Worm (Caenorhabditis elegans) whole organism, L2 larva: ENCODE data around the gene ced-9.

Experiments
- C34F6.9 ChIP-seq: fragments of 150-350 bp; optimal IDR thresholded peaks from 2 replicates; lab custom pipeline; 2014; ENCODE audit warnings: missing biosample characterization, missing genetic modification characterization
- F13H6.1 ChIP-seq: sonication (generic microtip); optimal IDR thresholded peaks from 2 replicates; lab custom pipeline; 2016; ENCODE audit warnings: missing genetic modification characterization, missing compliant biosample characterization
- R02D3.7 ChIP-seq: fragments of 150-350 bp; optimal IDR thresholded peaks from 2 replicates; lab custom pipeline; 2014; ENCODE audit warnings: missing biosample characterization, missing genetic modification characterization
- Y55F3AM.14 ChIP-seq: fragments of 200-800 bp; sonication (Bioruptor generic); optimal IDR thresholded peaks from 2 replicates; lab custom pipeline; 2018; ENCODE audit warnings: mild to moderate bottlenecking, missing genetic modification characterization, missing compliant biosample characterization
- ZK546.5 ChIP-seq: sonication (generic microtip); optimal IDR thresholded peaks from 2 replicates; lab custom pipeline; 2017; ENCODE audit warnings: missing biosample characterization, missing genetic modification characterization
- alr-1 ChIP-seq: fragments of 150-350 bp; optimal IDR thresholded peaks from 2 replicates; lab custom pipeline; 2014; ENCODE audit warnings: missing biosample characterization, missing genetic modification characterization
- aly-2 ChIP-seq: fragments of 150-350 bp; optimal IDR thresholded peaks from 2 replicates; lab custom pipeline; 2014; ENCODE audit warnings: missing biosample characterization, missing genetic modification characterization
- ama-1 ChIP-seq: fragments of 150-350 bp; optimal IDR thresholded peaks from 2 replicates; lab custom pipeline; 2018; ENCODE audit warnings: inconsistent platforms
- blmp-1 ChIP-seq: sonication (generic microtip); optimal IDR thresholded peaks from 2 replicates; lab custom pipeline; 2017; ENCODE audit warnings: missing genetic modification characterization, mild to moderate bottlenecking, missing compliant biosample characterization, antibody characterized with exemption, moderate library complexity; ENCODE audit not compliant: insufficient read depth
- ceh-16 ChIP-seq: fragments of 150-350 bp; optimal IDR thresholded peaks from 2 replicates; lab custom pipeline; 2014; ENCODE audit warnings: missing biosample characterization, missing genetic modification characterization
- ceh-82 ChIP-seq: fragments of 150-350 bp; optimal IDR thresholded peaks from 2 replicates; lab custom pipeline; 2014; ENCODE audit warnings: missing biosample characterization, missing genetic modification characterization
- crh-2 ChIP-seq: sonication (generic microtip); optimal IDR thresholded peaks from 2 replicates; lab custom pipeline; 2017; ENCODE audit warnings: missing biosample characterization, missing genetic modification characterization
- dmd-4 ChIP-seq: sonication (generic microtip); optimal IDR thresholded peaks from 2 replicates; lab custom pipeline; 2017; ENCODE audit warnings: missing biosample characterization, missing genetic modification characterization
- egl-27 ChIP-seq: sonication (generic microtip); optimal IDR thresholded peaks from 3 replicates; lab custom pipeline; 2017; ENCODE audit warnings: missing biosample characterization, missing genetic modification reagents, missing genetic modification characterization
- elt-1 ChIP-seq: fragments of 150-350 bp; optimal IDR thresholded peaks from 2 replicates; lab custom pipeline; 2014; ENCODE audit warnings: missing biosample characterization, missing genetic modification characterization
- elt-3 ChIP-seq: sonication (generic microtip); optimal IDR thresholded peaks from 2 replicates; lab custom pipeline; 2017; ENCODE audit warnings: missing biosample characterization, missing genetic modification characterization
- fos-1 ChIP-seq: fragments of 150-350 bp; optimal IDR thresholded peaks from 2 replicates; lab custom pipeline; 2014; ENCODE audit warnings: missing biosample characterization, missing genetic modification characterization
- gmeb-1 ChIP-seq: fragments of 150-350 bp; optimal IDR thresholded peaks from 2 replicates; lab custom pipeline; 2014; ENCODE audit warnings: missing biosample characterization, missing genetic modification characterization
- lin-11 ChIP-seq: fragments of 150-350 bp; sonication (generic microtip); optimal IDR thresholded peaks from 2 replicates; lab custom pipeline; 2014; ENCODE audit warnings: missing biosample characterization, missing genetic modification characterization, inconsistent platforms, mixed read lengths
- lin-13 ChIP-seq: fragments of 150-350 bp; optimal IDR thresholded peaks from 2 replicates; lab custom pipeline; 2014; ENCODE audit warnings: missing biosample characterization, missing genetic modification reagents, missing genetic modification characterization
- lin-39 ChIP-seq: fragments of 150-350 bp; optimal IDR thresholded peaks from 2 replicates; lab custom pipeline; 2014; ENCODE audit warnings: missing biosample characterization, missing genetic modification reagents, missing genetic modification characterization
- lsy-2 ChIP-seq, 2 experiments: fragments of 150-350 bp in 1 of 2; sonication (generic microtip) in 1 of 2; optimal IDR thresholded peaks; 2 replicates each; lab custom pipeline; 2014 to 2017; ENCODE audit warnings: missing biosample characterization in 2 of 2, missing genetic modification characterization in 2 of 2
- mab-5 ChIP-seq: fragments of 150-350 bp; optimal IDR thresholded peaks from 2 replicates; lab custom pipeline; 2014; ENCODE audit warnings: missing biosample characterization, missing genetic modification characterization
- mbf-1 ChIP-seq: sonication (generic microtip); optimal IDR thresholded peaks from 2 replicates; lab custom pipeline; 2017; ENCODE audit warnings: missing biosample characterization, missing genetic modification characterization
- mdl-1 ChIP-seq, 2 experiments: fragments of 150-350 bp in 1 of 2; sonication (generic microtip) in 1 of 2; optimal IDR thresholded peaks; 2 replicates each; lab custom pipeline; 2017; ENCODE audit warnings: missing biosample characterization in 2 of 2, missing genetic modification characterization in 2 of 2
- nhr-10 ChIP-seq: sonication (generic microtip); optimal IDR thresholded peaks from 2 replicates; lab custom pipeline; 2017; ENCODE audit warnings: missing biosample characterization, missing genetic modification characterization
- nhr-11 ChIP-seq: fragments of 150-350 bp; optimal IDR thresholded peaks from 2 replicates; lab custom pipeline; 2014; ENCODE audit warnings: missing biosample characterization, missing genetic modification characterization
- nhr-12 ChIP-seq: fragments of 150-350 bp; optimal IDR thresholded peaks from 2 replicates; lab custom pipeline; 2014; ENCODE audit warnings: missing biosample characterization, missing genetic modification characterization
- nhr-129 ChIP-seq: fragments of 150-350 bp; optimal IDR thresholded peaks from 2 replicates; lab custom pipeline; 2014; ENCODE audit warnings: missing biosample characterization, missing genetic modification characterization
- nhr-21 ChIP-seq: fragments of 150-350 bp; optimal IDR thresholded peaks from 2 replicates; lab custom pipeline; 2014; ENCODE audit warnings: missing biosample characterization, missing genetic modification characterization
- nhr-23 ChIP-seq: fragments of 150-350 bp; optimal IDR thresholded peaks from 2 replicates; lab custom pipeline; 2014; ENCODE audit warnings: missing biosample characterization, missing genetic modification reagents, missing genetic modification characterization
- nhr-237 ChIP-seq: fragments of 150-350 bp; optimal IDR thresholded peaks from 2 replicates; lab custom pipeline; 2014; ENCODE audit warnings: missing biosample characterization, missing genetic modification characterization
- nhr-25 ChIP-seq: fragments of 150-350 bp; sonication (generic microtip); optimal IDR thresholded peaks from 3 replicates; lab custom pipeline; 2014; ENCODE audit warnings: missing biosample characterization, missing genetic modification characterization
- nhr-6 ChIP-seq: fragments of 150-350 bp; optimal IDR thresholded peaks from 2 replicates; lab custom pipeline; 2014; ENCODE audit warnings: missing biosample characterization, missing genetic modification characterization
- nhr-77 ChIP-seq: fragments of 150-350 bp; optimal IDR thresholded peaks from 2 replicates; lab custom pipeline; 2014; ENCODE audit warnings: missing biosample characterization, missing genetic modification characterization
- peb-1 ChIP-seq: fragments of 150-350 bp; optimal IDR thresholded peaks from 2 replicates; lab custom pipeline; 2014; ENCODE audit warnings: missing biosample characterization, missing genetic modification characterization
- sem-4 ChIP-seq: fragments of 150-350 bp; optimal IDR thresholded peaks from 2 replicates; lab custom pipeline; 2014; ENCODE audit warnings: missing biosample characterization, missing genetic modification reagents, missing genetic modification characterization
- skn-1 ChIP-seq: sonication (generic microtip); optimal IDR thresholded peaks from 2 replicates; lab custom pipeline; 2017; ENCODE audit warnings: missing biosample characterization, missing genetic modification characterization
- sma-3 ChIP-seq: sonication (generic microtip); optimal IDR thresholded peaks from 2 replicates; lab custom pipeline; 2016; ENCODE audit warnings: missing genetic modification reagents, missing genetic modification characterization, missing compliant biosample characterization
- sma-9 ChIP-seq, 2 experiments: fragments of 150-350 bp in 1 of 2; sonication (generic microtip) in 1 of 2; optimal IDR thresholded peaks; 2 replicates each; lab custom pipeline; 2014 to 2016; ENCODE audit warnings: missing genetic modification characterization in 2 of 2, mild to moderate bottlenecking in 1 of 2, missing biosample characterization in 1 of 2, missing compliant biosample characterization in 1 of 2, missing genetic modification reagents in 1 of 2, moderate library complexity in 1 of 2
- snpc-4 ChIP-seq: fragments of 150-350 bp; optimal IDR thresholded peaks from 2 replicates; lab custom pipeline; 2014; ENCODE audit warnings: missing biosample characterization, missing genetic modification characterization
- unc-39 ChIP-seq: fragments of 150-350 bp; optimal IDR thresholded peaks from 2 replicates; lab custom pipeline; 2014; ENCODE audit warnings: missing biosample characterization, missing genetic modification characterization
- unc-55 ChIP-seq: fragments of 150-350 bp; sonication (generic microtip); optimal IDR thresholded peaks from 3 replicates; lab custom pipeline; 2014; ENCODE audit warnings: missing biosample characterization, missing genetic modification reagents, missing genetic modification characterization
- unc-62 ChIP-seq: fragments of 150-350 bp; optimal IDR thresholded peaks from 2 replicates; lab custom pipeline; 2014; ENCODE audit warnings: missing biosample characterization, missing genetic modification reagents, missing genetic modification characterization
- zag-1 ChIP-seq: fragments of 150-350 bp; optimal IDR thresholded peaks from 2 replicates; lab custom pipeline; 2014; ENCODE audit warnings: missing biosample characterization, missing genetic modification characterization
- ztf-1 ChIP-seq: fragments of 200-800 bp; sonication (Bioruptor generic); conservative IDR thresholded peaks from 2 replicates; pipeline ENCODE4 v1.3.6; 2022; ENCODE audit warnings: missing genetic modification characterization, missing compliant biosample characterization
- ztf-11 ChIP-seq: sonication (generic microtip); optimal IDR thresholded peaks from 2 replicates; lab custom pipeline; 2017; ENCODE audit warnings: missing biosample characterization, missing genetic modification characterization
- ztf-4 ChIP-seq: fragments of 150-350 bp; optimal IDR thresholded peaks from 2 replicates; lab custom pipeline; 2014; ENCODE audit warnings: missing biosample characterization, missing genetic modification characterization

The ced-9 gene

ce11 chrIII:10336109-10336508 lies 1.1 kb downstream of the ced-9 start:
- TF ChIP-seq ama-1 = no peak
- no peak for TF ChIP-seq peb-1 (tag; lab: Kevin White, UChicago)
- TF ChIP-seq sem-4 (tag; lab: Kevin White, UChicago) = no peak

DNA sequence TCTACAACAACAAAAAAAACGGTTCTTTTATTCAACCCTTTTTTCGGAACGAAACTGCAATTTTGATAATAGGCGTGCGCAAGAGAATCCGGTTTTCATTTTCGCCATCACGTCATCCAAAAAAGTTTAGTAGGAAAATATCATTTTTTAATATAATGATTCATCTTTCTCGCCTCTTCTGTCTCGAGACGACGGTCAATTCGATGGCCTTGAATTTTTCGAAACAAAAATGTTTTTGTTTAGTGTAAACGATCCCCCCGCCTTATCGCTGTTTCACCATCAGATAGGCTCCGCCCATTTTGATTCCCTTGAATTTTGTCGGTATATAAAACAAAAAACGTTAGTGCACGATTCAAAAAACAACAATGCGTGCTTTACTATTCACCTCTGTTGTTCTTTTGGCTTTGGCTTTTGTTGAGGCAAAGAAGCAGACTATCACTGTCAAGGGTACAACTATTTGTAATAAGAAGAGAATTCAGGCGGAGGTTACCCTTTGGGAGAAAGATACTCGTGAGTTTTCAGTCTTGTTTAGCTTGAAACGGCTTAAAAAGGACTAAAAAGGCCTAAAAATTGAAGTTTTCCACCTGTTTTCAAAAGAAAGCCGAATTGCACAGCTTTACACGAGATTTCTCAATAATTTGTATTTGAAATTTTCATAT lies 2.7 kb downstream of the ced-9 start, which contains the start of gene ttr-15:
TSS of gene ttr-15 (plus strand) at position 340 of the 659 bp plus-strand sequence.
- TF ChIP-seq lin-39 (tag; lab: Kevin White, UChicago) (no peak), R02D3.7 (tag; lab: Kevin White, UChicago) (no peak), dmd-4 (tag; lab: Kevin White, UChicago) (no peak), sem-4 (tag; lab: Kevin White, UChicago) (no peak), nhr-6 (tag; lab: Kevin White, UChicago) (no peak), ama-1 (peak; percentile 86), unc-39 (tag; lab: Kevin White, UChicago) (no peak), mdl-1 (tag; optimal IDR thresholded peaks at IDR 0.05; lab: Kevin White, UChicago) (no peak), C34F6.9 (no peak), skn-1 (tag; lab: Kevin White, UChicago) (no peak), fos-1 (tag; lab: Kevin White, UChicago) (peak; percentile 40), crh-2 (peak; percentile 15), lsy-2 (tag; optimal IDR thresholded peaks at IDR 0.05; lab: Kevin White, UChicago) (no peak), F13H6.1 (no peak), nhr-11 (no peak), unc-55 (GFP tag; lab: Kevin White, UChicago) (no peak), zag-1 (tag; lab: Kevin White, UChicago) (no peak), nhr-129 (tag; lab: Kevin White, UChicago) (peak; percentile 11), peb-1 (tag; lab: Kevin White, UChicago) (no peak), ztf-11 (tag; lab: Kevin White, UChicago) (no peak), ztf-1 (GFP tag; lab: Robert Waterston, UW) (no peak), aly-2 (tag; lab: Kevin White, UChicago) (no peak), unc-62 (GFP tag; lab: Kevin White, UChicago) (no peak), nhr-23 (tag; lab: Kevin White, UChicago) (no peak), elt-1 (tag; lab: Kevin White, UChicago) (no peak), nhr-21 (peak; percentile 12), elt-3 (tag; lab: Kevin White, UChicago) (no peak), nhr-10 (no peak), ceh-16 (no peak), sma-3 (GFP tag; lab: Kevin White, UChicago) (peak; percentile 84), lin-11 (no peak), nhr-25 (peak; percentile 63), nhr-12 (tag; lab: Kevin White, UChicago) (no peak), egl-27 (tag; lab: Kevin White, UChicago) (no peak), snpc-4 (tag; lab: Kevin White, UChicago) (no peak), sma-9 (GFP tag; optimal IDR thresholded peaks at IDR 0.05; lab: Kevin White, UChicago) (peak; percentile 29), sma-9 (tag; optimal IDR thresholded peaks at IDR 0.05; lab: Kevin White, UChicago) (no peak), Y55F3AM.14 (GFP tag; lab: Kevin White, UChicago) (peak; percentile 56), blmp-1 (tag; lab: Kevin White, UChicago) (no peak), mab-5 (tag; lab: Kevin White, UChicago) (no peak), ZK546.5 (tag; lab: Kevin White, UChicago) (no peak), ceh-82 (tag; lab: Kevin White, UChicago) (no peak), mbf-1 (no peak), alr-1 (tag; lab: Kevin White, UChicago) (no peak), gmeb-1 (tag; lab: Kevin White, UChicago) (no peak), lin-13 (GFP tag; lab: Kevin White, UChicago) (no peak), nhr-237 (no peak), nhr-77 (tag; lab: Kevin White, UChicago) (no peak), ztf-4 (tag; lab: Kevin White, UChicago) (no peak)
